Worm (Caenorhabditis elegans) whole organism, mixed stage, embryonic: ENCODE measurements around the gene hot-6.

Source experiments
- blmp-1 ChIP-seq: fragments of 150-350 bp; optimal IDR thresholded peaks from 2 replicates; lab custom pipeline; 2014; ENCODE audit warnings: missing biosample characterization, missing genetic modification characterization
- ceh-43 ChIP-seq: fragments of 200-800 bp; sonication (Bioruptor generic); optimal IDR thresholded peaks from 2 replicates; lab custom pipeline; 2018; ENCODE audit warnings: mild to moderate bottlenecking, missing genetic modification characterization, moderate library complexity, missing compliant biosample characterization
- ces-1 ChIP-seq: fragments of 150-350 bp; optimal IDR thresholded peaks from 2 replicates; lab custom pipeline; 2014; ENCODE audit warnings: missing biosample characterization, missing genetic modification reagents, missing genetic modification characterization
- cnd-1 ChIP-seq: fragments of 200-800 bp; sonication (Bioruptor generic); optimal IDR thresholded peaks from 2 replicates; lab custom pipeline; 2018; ENCODE audit warnings: mild to moderate bottlenecking, missing genetic modification characterization, missing compliant biosample characterization
- elt-3 ChIP-seq: fragments of 150-350 bp; optimal IDR thresholded peaks from 2 replicates; lab custom pipeline; 2014; ENCODE audit warnings: missing biosample characterization, missing genetic modification characterization
- lin-13 ChIP-seq: fragments of 150-350 bp; optimal IDR thresholded peaks from 2 replicates; lab custom pipeline; 2014; ENCODE audit warnings: missing biosample characterization, missing genetic modification characterization
- nhr-12 ChIP-seq: fragments of 150-350 bp; optimal IDR thresholded peaks from 2 replicates; lab custom pipeline; 2014; ENCODE audit warnings: missing biosample characterization, missing genetic modification characterization
- snpc-4 ChIP-seq: fragments of 150-350 bp; optimal IDR thresholded peaks from 2 replicates; lab custom pipeline; 2014; ENCODE audit warnings: missing biosample characterization, missing genetic modification characterization
- unc-120 ChIP-seq: sonication (generic microtip); optimal IDR thresholded peaks from 2 replicates; lab custom pipeline; 2017; ENCODE audit warnings: missing genetic modification characterization, missing compliant biosample characterization; ENCODE audit not compliant: poor library complexity, severe bottlenecking
- unc-62 ChIP-seq: fragments of 150-350 bp; optimal IDR thresholded peaks from 2 replicates; lab custom pipeline; 2014; ENCODE audit warnings: missing biosample characterization, missing genetic modification reagents, missing genetic modification characterization
- ztf-11 ChIP-seq: fragments of 150-350 bp; optimal IDR thresholded peaks from 2 replicates; lab custom pipeline; 2014; ENCODE audit warnings: missing biosample characterization, missing genetic modification characterization

DNA sequence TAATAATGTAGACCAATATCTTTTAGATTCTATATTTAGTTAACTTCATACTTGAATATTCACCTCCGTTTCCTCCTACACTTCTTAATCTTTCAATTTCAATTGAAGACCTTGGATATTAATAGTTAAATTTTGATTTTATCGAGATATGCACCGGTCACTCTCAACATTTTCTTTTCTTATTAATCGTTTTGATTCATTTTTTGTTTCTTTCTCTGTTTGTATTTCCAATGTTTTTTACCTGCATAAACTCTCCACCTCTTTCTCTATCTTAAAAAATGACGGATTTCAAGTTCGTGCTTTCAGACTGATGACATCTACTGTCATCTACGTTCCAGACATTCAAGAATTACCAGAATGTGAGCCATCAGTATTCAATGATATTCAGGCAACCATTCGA is 30.9 kb downstream of the hot-6 start, which contains the start of gene frpr-9:
- TF ChIP-seq unc-62 (GFP tag; lab: Kevin White, UChicago) (no peak), nhr-12 (no peak), lin-13 (tag; lab: Kevin White, UChicago) (no peak), elt-3 (tag; lab: Kevin White, UChicago) (no peak), ztf-11 (tag; lab: Kevin White, UChicago) (no peak), ces-1 (no peak), blmp-1 (no peak), ceh-43 (GFP tag; lab: Kevin White, UChicago) (no peak), unc-120 (tag; lab: Kevin White, UChicago) (no peak), snpc-4 (tag; lab: Kevin White, UChicago) (no peak), cnd-1 (tag; lab: Kevin White, UChicago) (no peak)
